Fruit fly (Drosophila melanogaster): ENCODE data around the gene CG7083.
A peak's percentile ranks its signal among the peaks of the same experiment; 100 is the strongest.

Gene CG7083

dm6 chr3L:8314788-8315140 lies 25.8 kb upstream of the CG7083 start (continued):
- TF ChIP-seq CG13424 (tag; optimal IDR thresholded peaks at IDR 0.05): peak; percentile 17
- TF ChIP-seq chn (GFP tag; optimal IDR thresholded peaks at IDR 0.05): peak; percentile 16
- TF ChIP-seq phol (tag; optimal IDR thresholded peaks at IDR 0.05): no peak
- no peak for TF ChIP-seq Hr3 (GFP tag; optimal IDR thresholded peaks at IDR 0.05)
- TF ChIP-seq Hr78 (GFP tag; optimal IDR thresholded peaks at IDR 0.05): no peak
- TF ChIP-seq CG14014 (GFP tag; IDR thresholded peaks at IDR 0.05): 0 out of 2 replicates have a peak, but pooled peaks have one; percentile 8
- peak; percentile 68 for TF ChIP-seq row (GFP tag; IDR thresholded peaks at IDR 0.05)
- no peak for TF ChIP-seq CG12744 (GFP tag; optimal IDR thresholded peaks at IDR 0.05)
- 0 out of 3 replicates have a peak, but pooled peaks have one; percentile 19 for TF ChIP-seq z (GFP tag; IDR thresholded peaks at IDR 0.05)
- no peak for TF ChIP-seq seq (GFP tag; IDR thresholded peaks at IDR 0.05)
- TF ChIP-seq nerfin-1 (tag; optimal IDR thresholded peaks at IDR 0.05): no peak
- TF ChIP-seq Drgx (GFP tag; IDR thresholded peaks at IDR 0.05): peak; percentile 27; the same call in 1 of the 2 replicates
- TF ChIP-seq dm (GFP tag; optimal IDR thresholded peaks at IDR 0.05): peak; percentile 45
- TF ChIP-seq oc (tag; optimal IDR thresholded peaks at IDR 0.05): no peak
- peak; percentile 2 for TF ChIP-seq CG12155 (GFP tag; optimal IDR thresholded peaks at IDR 0.05)
- TF ChIP-seq Taf1 (GFP tag; IDR thresholded peaks at IDR 0.05): peak; percentile 47; the same call in 1 of the 2 replicates
- no peak for TF ChIP-seq TFAM (GFP tag; optimal IDR thresholded peaks at IDR 0.05)
- peak; percentile 44 for TF ChIP-seq onecut (GFP tag; IDR thresholded peaks at IDR 0.05)
- no peak for TF ChIP-seq gfzf (GFP tag; optimal IDR thresholded peaks at IDR 0.05)
- TF ChIP-seq GATAe (GFP tag; conservative IDR thresholded peaks at IDR 0.05): no peak
- peak; percentile 57 for TF ChIP-seq slbo (GFP tag; IDR thresholded peaks at IDR 0.05)
- no peak for TF ChIP-seq Bteb2 (GFP tag; optimal IDR thresholded peaks at IDR 0.05)
- TF ChIP-seq ac (GFP tag; optimal IDR thresholded peaks at IDR 0.05): no peak
- TF ChIP-seq Nf-YB (GFP tag; optimal IDR thresholded peaks at IDR 0.05): no peak
- TF ChIP-seq CG13775 (GFP tag; optimal IDR thresholded peaks at IDR 0.05): peak; percentile 11
- no peak for TF ChIP-seq CG5180 (GFP tag; optimal IDR thresholded peaks at IDR 0.05)
- no peak for TF ChIP-seq CG3163 (GFP tag; optimal IDR thresholded peaks at IDR 0.05)
- peak; percentile 56 for TF ChIP-seq CG9932 (GFP tag; IDR thresholded peaks at IDR 0.05)
- TF ChIP-seq lmd (GFP tag; IDR thresholded peaks at IDR 0.05): peak; percentile 44
- TF ChIP-seq CG15601 (tag; optimal IDR thresholded peaks at IDR 0.05): no peak
- peak; percentile 47 for TF ChIP-seq Xbp1 (GFP tag; optimal IDR thresholded peaks at IDR 0.05)
- TF ChIP-seq NFAT (GFP tag; IDR thresholded peaks at IDR 0.05): peak; percentile 69
- peak; percentile 44; the same call in 1 of the 2 replicates for TF ChIP-seq Ada2b (GFP tag; IDR thresholded peaks at IDR 0.05)
- TF ChIP-seq Med (GFP tag): peak; percentile 85
- TF ChIP-seq CG10366 (GFP tag; IDR thresholded peaks at IDR 0.05): peak; percentile 15; the same call in 1 of the 2 replicates
- peak; percentile 51 for TF ChIP-seq Meics (GFP tag; optimal IDR thresholded peaks at IDR 0.05)
- TF ChIP-seq CG6272 (GFP tag; IDR thresholded peaks at IDR 0.05): no peak
- TF ChIP-seq CG8359 (GFP tag; optimal IDR thresholded peaks at IDR 0.05; ENCODE audit: borderline replicate concordance): no peak
- TF ChIP-seq Sox100B (GFP tag; optimal IDR thresholded peaks at IDR 0.05): no peak
- TF ChIP-seq HHEX (GFP tag; optimal IDR thresholded peaks at IDR 0.05): peak; percentile 4
- TF ChIP-seq Rfx (GFP tag; IDR thresholded peaks at IDR 0.05): peak; percentile 45; the same call in 1 of the 2 replicates
- peak; percentile 34 for TF ChIP-seq CG3281 (GFP tag; optimal IDR thresholded peaks at IDR 0.05)

Measured in whole organism, embryonic.